Worm (Caenorhabditis elegans): ENCODE results near the gene pat-2.

The pat-2 gene

ce11 chrIII:8772428-8773027, 46.2 kb upstream of the pat-2 start:
- no peak for TF ChIP-seq snpc-4 (tag; optimal IDR thresholded peaks at IDR 0.05)
- no peak for TF ChIP-seq R02D3.7 (tag; optimal IDR thresholded peaks at IDR 0.05)
- TF ChIP-seq madf-9 (GFP tag; conservative IDR thresholded peaks at IDR 0.05), result no peak
- peak; percentile 48 for TF ChIP-seq hlh-11 (tag; optimal IDR thresholded peaks at IDR 0.05)
- no peak for TF ChIP-seq lin-38 (GFP tag; IDR thresholded peaks at IDR 0.05)
- no peak for TF ChIP-seq ztf-11 (tag; optimal IDR thresholded peaks at IDR 0.05)
- TF ChIP-seq F44E2.7 (GFP tag; IDR thresholded peaks at IDR 0.05), result no peak
- TF ChIP-seq sdz-12 (GFP tag; optimal IDR thresholded peaks at IDR 0.05), result no peak
- TF ChIP-seq mxl-2 (GFP tag; conservative IDR thresholded peaks at IDR 0.05), result no peak
- peak; percentile 10 for TF ChIP-seq nhr-48 (tag; optimal IDR thresholded peaks at IDR 0.05)
- TF ChIP-seq php-3 (GFP tag; IDR thresholded peaks at IDR 0.05), result no peak
- TF ChIP-seq mdl-1 (tag; optimal IDR thresholded peaks at IDR 0.05), result no peak
- no peak for TF ChIP-seq lin-39 (tag; optimal IDR thresholded peaks at IDR 0.05)
- no peak for TF ChIP-seq mes-2 (tag; optimal IDR thresholded peaks at IDR 0.05; ENCODE audit: poor library complexity, severe bottlenecking)
- TF ChIP-seq nhr-237 (tag; optimal IDR thresholded peaks at IDR 0.05), result no peak
- no peak for TF ChIP-seq nhr-6 (tag; optimal IDR thresholded peaks at IDR 0.05)
- TF ChIP-seq hlh-30 (tag; optimal IDR thresholded peaks at IDR 0.05; ENCODE audit: insufficient read depth), result no peak
- peak; percentile 85 for TF ChIP-seq mxl-3 (GFP tag; optimal IDR thresholded peaks at IDR 0.05)
- TF ChIP-seq dmd-9 (GFP tag; IDR thresholded peaks at IDR 0.05), result no peak
- no peak for TF ChIP-seq zag-1 (tag; optimal IDR thresholded peaks at IDR 0.05)
- TF ChIP-seq saeg-2 (GFP tag; IDR thresholded peaks at IDR 0.05), result no peak
- TF ChIP-seq nhr-11 (tag; optimal IDR thresholded peaks at IDR 0.05), result peak; percentile 5
- no peak for TF ChIP-seq cey-2 (tag; optimal IDR thresholded peaks at IDR 0.05; ENCODE audit: borderline replicate concordance, insufficient read depth)
- no peak for TF ChIP-seq hif-1 (tag; optimal IDR thresholded peaks at IDR 0.05)
- no peak for TF ChIP-seq snpc-1.2 (GFP tag; IDR thresholded peaks at IDR 0.05)
- no peak for TF ChIP-seq dpl-1 (GFP tag; optimal IDR thresholded peaks at IDR 0.05)
- no peak for TF ChIP-seq ceh-32 (tag; optimal IDR thresholded peaks at IDR 0.05; ENCODE audit: poor library complexity)
- no peak for TF ChIP-seq F26F4.8 (GFP tag; conservative IDR thresholded peaks at IDR 0.05)
- TF ChIP-seq dmd-6 (GFP tag; IDR thresholded peaks at IDR 0.05), result peak; percentile 21; the same call in 1 of the 2 replicates
- TF ChIP-seq aha-1 (tag), result peak; percentile 28
- no peak for TF ChIP-seq daf-8 (GFP tag; IDR thresholded peaks at IDR 0.05)
- no peak for TF ChIP-seq T20F7.1 (GFP tag; optimal IDR thresholded peaks at IDR 0.05)
- no peak for TF ChIP-seq ceh-28 (tag; optimal IDR thresholded peaks at IDR 0.05)
- TF ChIP-seq egl-27 (tag; optimal IDR thresholded peaks at IDR 0.05), result no peak

ce11 chrIII:8773375-8773774, 45.3 kb upstream of the pat-2 start:
- TF ChIP-seq unc-62 (GFP tag; optimal IDR thresholded peaks at IDR 0.05 in 1 of 2), result peak in 1 of 2 experiments; percentile 91
- no peak for TF ChIP-seq unc-62 (tag; optimal IDR thresholded peaks at IDR 0.05)
- peak; percentile 81 for TF ChIP-seq aha-1 (tag)
- no peak for TF ChIP-seq ZK546.5 (tag; optimal IDR thresholded peaks at IDR 0.05)

- TF ChIP-seq mxl-3 (GFP tag; optimal IDR thresholded peaks at IDR 0.05) (no peak), hlh-11 (tag; optimal IDR thresholded peaks at IDR 0.05) (no peak), lin-1 (GFP tag; IDR thresholded peaks at IDR 0.05) (no peak), ceh-32 (tag; optimal IDR thresholded peaks at IDR 0.05; ENCODE audit: poor library complexity) (no peak), lin-39 (tag; optimal IDR thresholded peaks at IDR 0.05) (no peak), mes-2 (tag; optimal IDR thresholded peaks at IDR 0.05; ENCODE audit: poor library complexity, severe bottlenecking) (no peak), lsy-2 (tag; optimal IDR thresholded peaks at IDR 0.05) (no peak), Y5F2A.4 (GFP tag; optimal IDR thresholded peaks at IDR 0.05) (no peak), mdl-1 (tag; optimal IDR thresholded peaks at IDR 0.05) (no peak), F49E8.2 (tag; optimal IDR thresholded peaks at IDR 0.05; ENCODE audit: borderline replicate concordance) (no peak)
Measured at ce11 chrIII:8775953-8776352, 42.7 kb upstream of the pat-2 start, which contains the start of gene snap-29. TSS of gene snap-29 (plus strand) at chrIII:8776253.

All from whole organism, L4 larva.